Worm (Caenorhabditis elegans): ENCODE measurements around the gene nipa-1.
A peak's percentile ranks its signal among the peaks of the same experiment; 100 is the strongest.

nipa-1 gene

DNA sequence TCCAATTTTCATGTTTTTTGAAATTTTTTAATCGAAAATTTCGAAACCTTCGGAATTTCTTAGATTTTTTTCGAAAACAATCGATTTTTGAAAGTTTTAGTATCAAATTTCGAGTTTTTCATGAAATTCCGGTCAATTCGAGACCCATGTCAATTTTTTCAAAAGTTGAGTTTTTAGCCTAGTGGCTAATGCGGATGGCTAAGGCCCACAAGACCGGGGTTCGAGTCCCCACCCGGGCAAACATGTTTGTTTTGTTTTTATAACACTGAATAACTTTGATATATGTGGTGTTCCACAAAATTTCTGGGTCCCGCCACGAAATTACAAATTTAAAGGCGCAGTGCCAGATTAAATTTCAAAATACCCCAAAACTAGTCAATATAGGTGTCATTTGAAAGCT, 27.5 kb downstream of the nipa-1 start:
- no peak for TF ChIP-seq flh-1 (GFP tag; optimal IDR thresholded peaks at IDR 0.05)
- TF ChIP-seq lin-13 (tag; optimal IDR thresholded peaks at IDR 0.05) = no peak
- no peak for TF ChIP-seq ceh-83 (GFP tag; optimal IDR thresholded peaks at IDR 0.05)
- no peak for TF ChIP-seq hlh-1 (tag; optimal IDR thresholded peaks at IDR 0.05)
- no peak for TF ChIP-seq ztf-11 (tag; optimal IDR thresholded peaks at IDR 0.05)
- TF ChIP-seq nhr-237 (tag; optimal IDR thresholded peaks at IDR 0.05) = no peak
- no peak for TF ChIP-seq bed-3 (GFP tag; optimal IDR thresholded peaks at IDR 0.05)
- TF ChIP-seq snpc-4 (tag; optimal IDR thresholded peaks at IDR 0.05) = no peak
- TF ChIP-seq mep-1 (tag; optimal IDR thresholded peaks at IDR 0.05) = no peak
- TF ChIP-seq unc-39 (tag; optimal IDR thresholded peaks at IDR 0.05) = no peak
- TF ChIP-seq nhr-28 (tag; optimal IDR thresholded peaks at IDR 0.05) = no peak
- TF ChIP-seq nhr-76 (tag; optimal IDR thresholded peaks at IDR 0.05) = no peak
- no peak for TF ChIP-seq mls-2 (tag; optimal IDR thresholded peaks at IDR 0.05)

DNA sequence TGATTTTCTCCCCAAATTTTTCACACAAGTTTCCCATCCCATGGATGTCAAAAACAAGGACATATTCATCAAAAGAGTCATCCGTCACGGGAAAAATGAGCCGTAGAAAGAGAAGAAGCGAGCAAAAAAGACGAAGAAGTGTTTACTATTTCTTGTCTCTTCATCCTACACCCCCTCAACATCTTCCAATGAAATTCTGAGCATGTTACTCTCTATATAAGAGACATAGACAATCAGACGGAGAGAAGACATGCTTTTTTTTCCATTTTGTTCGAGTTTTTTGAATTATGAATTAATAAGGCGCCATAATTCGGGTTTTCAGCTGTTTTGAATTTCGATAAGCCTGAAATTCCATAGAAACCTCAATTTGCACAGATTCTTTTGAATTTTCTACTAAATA, 30.8 kb downstream of the nipa-1 start:
- TF ChIP-seq ces-1 (GFP tag; optimal IDR thresholded peaks at IDR 0.05) (peak; percentile 27), nhr-237 (tag; optimal IDR thresholded peaks at IDR 0.05) (no peak)

DNA sequence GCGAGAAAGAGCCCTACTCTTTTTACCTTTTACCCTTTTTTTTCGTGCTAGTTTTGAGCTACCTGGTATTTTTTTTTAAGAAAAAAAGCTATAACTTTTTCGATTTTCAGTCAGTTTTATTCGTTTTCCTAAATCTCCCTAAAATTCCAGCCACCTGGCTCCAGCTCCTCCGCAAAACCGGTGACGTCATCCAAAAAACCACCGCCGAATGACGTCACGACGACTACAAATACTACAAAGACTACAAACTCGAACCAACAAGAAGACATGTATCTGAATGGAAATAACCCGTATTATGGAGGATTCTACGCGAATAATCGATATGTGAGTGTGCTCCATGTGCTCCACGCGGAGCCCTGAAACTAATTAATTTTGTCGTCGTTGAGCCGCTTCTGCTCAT, 32.2 kb downstream of the nipa-1 start:
- TF ChIP-seq cnd-1 (tag; optimal IDR thresholded peaks at IDR 0.05) = no peak
- no peak for TF ChIP-seq hlh-1 (tag; optimal IDR thresholded peaks at IDR 0.05)
- TF ChIP-seq ces-1 (GFP tag; optimal IDR thresholded peaks at IDR 0.05) = no peak
- no peak for TF ChIP-seq tbx-8 (GFP tag; optimal IDR thresholded peaks at IDR 0.05)
- no peak for TF ChIP-seq mab-5 (tag; optimal IDR thresholded peaks at IDR 0.05)
- TF ChIP-seq M03D4.4 (tag; optimal IDR thresholded peaks at IDR 0.05) = no peak
- peak; percentile 90 for TF ChIP-seq zip-8 (tag; optimal IDR thresholded peaks at IDR 0.05)
- TF ChIP-seq mep-1 (tag; optimal IDR thresholded peaks at IDR 0.05) = no peak

DNA sequence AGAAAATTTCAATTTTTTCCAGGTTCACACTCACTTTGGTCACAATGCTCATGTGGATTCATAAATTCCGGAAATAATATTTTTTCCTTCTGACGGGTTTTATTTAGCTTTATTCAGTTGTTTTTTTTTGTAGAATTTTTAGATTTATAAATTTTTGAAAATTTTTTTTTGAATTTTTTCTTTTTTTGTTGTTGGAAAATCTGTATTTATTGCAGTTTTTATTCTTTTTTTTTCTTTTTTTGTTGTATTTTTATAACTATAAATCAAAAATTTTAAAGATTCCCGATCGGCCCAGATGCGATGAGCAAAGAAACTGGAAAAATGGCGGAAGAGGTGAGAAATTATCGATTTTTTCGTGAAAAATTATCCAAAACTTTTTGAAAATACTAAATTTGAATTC, 35.4 kb downstream of the nipa-1 start, which contains the start of gene ccep-135:
Gene ccep-135 (plus strand): TSS at position 301 of the 400 bp plus-strand sequence.
- TF ChIP-seq ceh-43 (GFP tag; optimal IDR thresholded peaks at IDR 0.05) = no peak
- no peak for TF ChIP-seq cnd-1 (tag; optimal IDR thresholded peaks at IDR 0.05)
- TF ChIP-seq elt-3 (tag; optimal IDR thresholded peaks at IDR 0.05) = no peak
- no peak for TF ChIP-seq mls-2 (tag; optimal IDR thresholded peaks at IDR 0.05)
- no peak for TF ChIP-seq lsy-2 (tag; optimal IDR thresholded peaks at IDR 0.05)
- no peak for TF ChIP-seq nhr-28 (tag; optimal IDR thresholded peaks at IDR 0.05)
- no peak for TF ChIP-seq mab-5 (tag; optimal IDR thresholded peaks at IDR 0.05)
- TF ChIP-seq sem-2 (GFP tag; optimal IDR thresholded peaks at IDR 0.05) = no peak
- no peak for TF ChIP-seq M03D4.4 (tag; optimal IDR thresholded peaks at IDR 0.05)
- TF ChIP-seq nhr-237 (tag; optimal IDR thresholded peaks at IDR 0.05) = no peak
- no peak for TF ChIP-seq ces-1 (GFP tag; optimal IDR thresholded peaks at IDR 0.05)
- no peak for TF ChIP-seq lin-13 (tag; optimal IDR thresholded peaks at IDR 0.05)
- no peak for TF ChIP-seq nhr-76 (tag; optimal IDR thresholded peaks at IDR 0.05)
- TF ChIP-seq mep-1 (tag; optimal IDR thresholded peaks at IDR 0.05) = no peak
- no peak for TF ChIP-seq unc-62 (GFP tag; optimal IDR thresholded peaks at IDR 0.05)
- no peak for TF ChIP-seq sptf-1 (tag; optimal IDR thresholded peaks at IDR 0.05)
- no peak for TF ChIP-seq bed-3 (GFP tag; optimal IDR thresholded peaks at IDR 0.05)
- no peak for TF ChIP-seq unc-120 (tag; optimal IDR thresholded peaks at IDR 0.05; ENCODE audit: poor library complexity, severe bottlenecking)

DNA sequence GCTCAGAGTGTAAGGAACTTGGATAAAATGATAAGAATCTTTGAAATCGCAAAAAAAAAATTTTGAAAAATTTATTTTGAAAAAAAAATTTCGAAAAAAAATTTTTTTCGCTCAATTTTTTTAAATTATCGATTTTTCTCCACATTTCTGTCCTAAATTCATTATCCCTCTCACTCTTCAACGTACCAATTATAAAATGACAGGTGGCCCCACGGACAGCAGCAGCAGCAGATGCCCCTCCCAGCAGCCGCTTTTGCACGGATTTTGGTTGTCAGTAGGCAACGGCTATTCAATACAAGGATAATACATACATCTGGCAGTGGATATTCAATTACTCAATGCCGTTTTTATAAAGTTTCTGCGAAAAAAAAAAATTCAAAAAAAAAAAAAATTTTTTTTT, 40.5 kb downstream of the nipa-1 start, which contains the start of gene sft-1:
Gene sft-1 (plus strand): TSS at position 201 of the 400 bp plus-strand sequence.
- TF ChIP-seq hlh-1 (tag; optimal IDR thresholded peaks at IDR 0.05) (peak; percentile 90), cnd-1 (tag; optimal IDR thresholded peaks at IDR 0.05) (peak; percentile 69), ces-1 (GFP tag; optimal IDR thresholded peaks at IDR 0.05) (peak; percentile 65), sptf-1 (tag; optimal IDR thresholded peaks at IDR 0.05) (no peak), unc-120 (tag; optimal IDR thresholded peaks at IDR 0.05; ENCODE audit: poor library complexity, severe bottlenecking) (no peak), lin-32 (GFP tag; optimal IDR thresholded peaks at IDR 0.05) (peak; percentile 74)

DNA sequence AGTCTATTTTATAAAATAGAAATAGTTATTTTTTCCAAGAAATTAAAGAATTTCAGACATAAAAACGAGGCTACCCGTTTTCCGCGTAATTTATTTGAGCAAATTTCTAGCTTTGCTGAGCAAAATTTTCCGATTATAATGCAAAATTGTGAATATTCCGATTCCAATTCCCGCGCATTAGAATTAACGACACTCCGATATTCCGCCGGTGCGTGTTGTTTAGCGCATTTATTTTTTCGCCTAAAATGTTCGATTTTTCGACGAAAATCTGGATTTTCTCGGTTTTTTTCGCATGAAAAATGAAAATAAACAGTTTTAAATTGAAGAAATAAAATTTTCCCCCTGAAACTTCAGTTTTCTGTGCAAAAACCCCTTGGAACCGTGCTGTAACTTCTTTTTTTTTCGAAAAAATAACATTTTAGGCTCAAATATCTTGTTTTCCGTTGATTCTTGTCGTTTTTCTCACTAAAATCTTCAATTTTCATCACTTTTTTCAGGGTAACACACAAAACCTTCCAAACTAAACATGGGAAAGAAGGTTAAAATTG, 56.8 kb downstream of the nipa-1 start, which contains the start of gene H06I04.3:
Gene H06I04.3 (plus strand): TSS at position 498 of the 548 bp plus-strand sequence.
- TF ChIP-seq mab-5 (tag; optimal IDR thresholded peaks at IDR 0.05) = no peak
- TF ChIP-seq lin-13 (tag; optimal IDR thresholded peaks at IDR 0.05) = no peak
- TF ChIP-seq nhr-2 (tag; optimal IDR thresholded peaks at IDR 0.05) = no peak
- TF ChIP-seq blmp-1 (tag; optimal IDR thresholded peaks at IDR 0.05) = no peak
- TF ChIP-seq lsy-2 (tag; optimal IDR thresholded peaks at IDR 0.05) = peak; percentile 51
- no peak for TF ChIP-seq ztf-11 (tag; optimal IDR thresholded peaks at IDR 0.05)
- TF ChIP-seq cnd-1 (tag; optimal IDR thresholded peaks at IDR 0.05) = no peak
- peak; percentile 3 for TF ChIP-seq mep-1 (tag; optimal IDR thresholded peaks at IDR 0.05)
- TF ChIP-seq unc-39 (tag; optimal IDR thresholded peaks at IDR 0.05) = no peak
- no peak for TF ChIP-seq sptf-1 (tag; optimal IDR thresholded peaks at IDR 0.05)
- TF ChIP-seq ceh-83 (GFP tag; optimal IDR thresholded peaks at IDR 0.05) = no peak
- no peak for TF ChIP-seq nhr-12 (tag; optimal IDR thresholded peaks at IDR 0.05)
- TF ChIP-seq ceh-43 (GFP tag; optimal IDR thresholded peaks at IDR 0.05) = no peak
- no peak for TF ChIP-seq unc-62 (GFP tag; optimal IDR thresholded peaks at IDR 0.05)
- TF ChIP-seq elt-1 (tag; optimal IDR thresholded peaks at IDR 0.05; ENCODE audit: borderline replicate concordance, insufficient read depth) = no peak
- peak; percentile 51 for TF ChIP-seq ces-1 (GFP tag; optimal IDR thresholded peaks at IDR 0.05)
